Worm (Caenorhabditis elegans) whole organism, early embryonic: ENCODE data around the gene T16H12.9.
A peak's percentile ranks its signal among the peaks of the same experiment; 100 is the strongest.

ENCODE experiments used
- B0310.2 ChIP-seq: sonication (generic microtip); optimal IDR thresholded peaks from 2 replicates; lab custom pipeline; 2016; ENCODE audit warnings: mild to moderate bottlenecking, missing genetic modification characterization, missing compliant biosample characterization
- F13C5.2 ChIP-seq: sonication (generic microtip); optimal IDR thresholded peaks from 2 replicates; lab custom pipeline; 2017; ENCODE audit warnings: mild to moderate bottlenecking, missing genetic modification characterization, inconsistent platforms, missing compliant biosample characterization
- aly-1 ChIP-seq: sonication (generic microtip); optimal IDR thresholded peaks from 2 replicates; lab custom pipeline; 2016; ENCODE audit warnings: missing genetic modification characterization, missing compliant biosample characterization
- ama-1 ChIP-seq: fragments of 150-350 bp; optimal IDR thresholded peaks from 2 replicates; lab custom pipeline; 2014
- ceh-13 ChIP-seq: fragments of 200-800 bp; sonication (Bioruptor generic); optimal IDR thresholded peaks from 2 replicates; lab custom pipeline; 2018; ENCODE audit warnings: mild to moderate bottlenecking, missing genetic modification characterization, missing compliant biosample characterization
- ceh-36 ChIP-seq: sonication (generic microtip); optimal IDR thresholded peaks from 2 replicates; lab custom pipeline; 2016; ENCODE audit warnings: missing genetic modification characterization, inconsistent platforms, missing compliant biosample characterization
- ets-7 ChIP-seq: sonication (generic microtip); optimal IDR thresholded peaks from 2 replicates; lab custom pipeline; 2016; ENCODE audit warnings: missing genotype, missing genetic modification characterization, missing compliant biosample characterization
- flt-1 ChIP-seq: fragments of 200-800 bp; sonication (Bioruptor generic); IDR thresholded peaks from 2 replicates; pipeline ENCODE4 v1.3.6; 2022; ENCODE audit warnings: missing genetic modification characterization, missing compliant biosample characterization
- hmbx-1 ChIP-seq: sonication (generic microtip); optimal IDR thresholded peaks from 2 replicates; lab custom pipeline; 2016; ENCODE audit warnings: mild to moderate bottlenecking, missing genetic modification characterization, missing compliant biosample characterization
- hmg-4 ChIP-seq: fragments of 200-800 bp; sonication (Bioruptor generic); optimal IDR thresholded peaks from 2 replicates; lab custom pipeline; 2018; ENCODE audit warnings: mild to moderate bottlenecking, missing genetic modification characterization, missing compliant biosample characterization
- hnd-1 ChIP-seq: sonication (generic microtip); optimal IDR thresholded peaks from 2 replicates; lab custom pipeline; 2016; ENCODE audit warnings: missing genetic modification characterization, missing compliant biosample characterization
- pes-1 ChIP-seq: fragments of 200-800 bp; sonication (Bioruptor generic); IDR thresholded peaks from 2 replicates; pipeline ENCODE4 v1.3.6; 2022; ENCODE audit warnings: missing genetic modification reagents, missing genetic modification characterization, missing compliant biosample characterization
- scrt-1 ChIP-seq: fragments of 200-800 bp; sonication (Bioruptor generic); IDR thresholded peaks from 2 replicates; pipeline ENCODE4 v1.3.6; 2022; ENCODE audit warnings: missing genetic modification characterization, missing compliant biosample characterization
- sea-1 ChIP-seq: fragments of 200-800 bp; sonication (Bioruptor generic); conservative IDR thresholded peaks from 2 replicates; pipeline ENCODE4 v1.3.6; 2022; ENCODE audit warnings: missing genetic modification characterization, missing compliant biosample characterization
- tbx-11 ChIP-seq: fragments of 200-800 bp; sonication (Bioruptor generic); IDR thresholded peaks from 2 replicates; pipeline ENCODE4 v1.3.6; 2022; ENCODE audit warnings: missing genetic modification characterization, missing compliant biosample characterization
- tbx-37 ChIP-seq: fragments of 200-800 bp; sonication (Bioruptor generic); conservative IDR thresholded peaks from 2 replicates; pipeline ENCODE4 v1.3.6; 2022; ENCODE audit warnings: missing genetic modification reagents, missing genetic modification characterization, missing compliant biosample characterization
- tra-4 ChIP-seq: sonication (generic microtip); optimal IDR thresholded peaks from 2 replicates; lab custom pipeline; 2017; ENCODE audit warnings: missing genetic modification characterization, missing compliant biosample characterization

T16H12.9 gene

ce11 chrIII:10140732-10141131 is 31.6 kb downstream of the T16H12.9 start, which contains the start of gene K08E5.6:
Gene K08E5.6, plus strand, starts transcription at chrIII:10141032.
- no peak for TF ChIP-seq hmg-4 (GFP tag; lab: Kevin White, UChicago)
- no peak for TF ChIP-seq sea-1
- no peak for TF ChIP-seq hmbx-1 (tag; lab: Kevin White, UChicago)
- TF ChIP-seq F13C5.2 (tag; lab: Kevin White, UChicago) = no peak
- no peak for TF ChIP-seq aly-1 (tag; lab: Kevin White, UChicago)
- TF ChIP-seq ceh-13 = no peak
- TF ChIP-seq ama-1 = no peak
- TF ChIP-seq scrt-1 (GFP tag; lab: Robert Waterston, UW) = no peak
- TF ChIP-seq hnd-1 = no peak
- TF ChIP-seq B0310.2 (tag; lab: Kevin White, UChicago) = no peak
- no peak for TF ChIP-seq tra-4 (tag; lab: Kevin White, UChicago)
- TF ChIP-seq ceh-36 (tag; lab: Kevin White, UChicago) = no peak
- no peak for TF ChIP-seq flt-1 (GFP tag; lab: Robert Waterston, UW)
- no peak for TF ChIP-seq pes-1 (GFP tag; lab: Robert Waterston, UW)
- TF ChIP-seq tbx-11 = no peak

ce11 chrIII:10146701-10147100 is 37.6 kb downstream of the T16H12.9 start, which contains the start of gene K08E5.1:
Gene K08E5.1, minus strand, starts transcription at chrIII:10146801.
- TF ChIP-seq ets-7 (tag; lab: Kevin White, UChicago) = no peak
- no peak for TF ChIP-seq scrt-1 (GFP tag; lab: Robert Waterston, UW)
- TF ChIP-seq pes-1 (GFP tag; lab: Robert Waterston, UW) = no peak
- no peak for TF ChIP-seq B0310.2 (tag; lab: Kevin White, UChicago)
- TF ChIP-seq hnd-1 = no peak
- TF ChIP-seq sea-1 = no peak
- TF ChIP-seq ceh-36 (tag; lab: Kevin White, UChicago) = no peak
- no peak for TF ChIP-seq hmg-4 (GFP tag; lab: Kevin White, UChicago)
- TF ChIP-seq flt-1 (GFP tag; lab: Robert Waterston, UW) = no peak
- no peak for TF ChIP-seq F13C5.2 (tag; lab: Kevin White, UChicago)

- TF ChIP-seq flt-1 (GFP tag; lab: Robert Waterston, UW) (no peak), hmbx-1 (tag; lab: Kevin White, UChicago) (no peak)
These were observed 40.8 kb downstream of the T16H12.9 start for ce11 chrIII:10149910-10150309.

- no peak for TF ChIP-seq aly-1 (tag; lab: Kevin White, UChicago)
- no peak for TF ChIP-seq sea-1
- TF ChIP-seq ceh-36 (tag; lab: Kevin White, UChicago) = no peak
- no peak for TF ChIP-seq scrt-1 (GFP tag; lab: Robert Waterston, UW)
- no peak for TF ChIP-seq ets-7 (tag; lab: Kevin White, UChicago)
- no peak for TF ChIP-seq hmg-4 (GFP tag; lab: Kevin White, UChicago)
- no peak for TF ChIP-seq hnd-1
- TF ChIP-seq ama-1 = no peak
- no peak for TF ChIP-seq B0310.2 (tag; lab: Kevin White, UChicago)
- TF ChIP-seq tra-4 (tag; lab: Kevin White, UChicago) = no peak
- TF ChIP-seq tbx-11 = no peak
- TF ChIP-seq tbx-37 (GFP tag; lab: Robert Waterston, UW) = no peak
- no peak for TF ChIP-seq hmbx-1 (tag; lab: Kevin White, UChicago)
- no peak for TF ChIP-seq flt-1 (GFP tag; lab: Robert Waterston, UW)
These were observed 41.6 kb downstream of the T16H12.9 start for ce11 chrIII:10150710-10151109.

ce11 chrIII:10151719-10152118 is 42.6 kb downstream of the T16H12.9 start:
- no peak for TF ChIP-seq tbx-11
- TF ChIP-seq scrt-1 (GFP tag; lab: Robert Waterston, UW) = 0 out of 2 replicates have a peak, but pooled peaks have one; percentile 33

- no peak for TF ChIP-seq hmg-4 (GFP tag; lab: Kevin White, UChicago)
- TF ChIP-seq hnd-1 = no peak
- no peak for TF ChIP-seq tra-4 (tag; lab: Kevin White, UChicago)
- TF ChIP-seq scrt-1 (GFP tag; lab: Robert Waterston, UW) = no peak
- no peak for TF ChIP-seq ama-1
- TF ChIP-seq sea-1 = no peak
- no peak for TF ChIP-seq hmbx-1 (tag; lab: Kevin White, UChicago)
- TF ChIP-seq pes-1 (GFP tag; lab: Robert Waterston, UW) = no peak
- no peak for TF ChIP-seq B0310.2 (tag; lab: Kevin White, UChicago)
- no peak for TF ChIP-seq ceh-36 (tag; lab: Kevin White, UChicago)
- no peak for TF ChIP-seq aly-1 (tag; lab: Kevin White, UChicago)
- TF ChIP-seq ets-7 (tag; lab: Kevin White, UChicago) = no peak
- TF ChIP-seq tbx-11 = no peak
- no peak for TF ChIP-seq ceh-13
- no peak for TF ChIP-seq F13C5.2 (tag; lab: Kevin White, UChicago)
- TF ChIP-seq flt-1 (GFP tag; lab: Robert Waterston, UW) = no peak
These were observed 43.4 kb downstream of the T16H12.9 start, which contains the start of gene nac-3 for ce11 chrIII:10152495-10152894. Gene nac-3, plus strand, starts transcription at chrIII:10152795.

ce11 chrIII:10153003-10153402 is 43.9 kb downstream of the T16H12.9 start:
- TF ChIP-seq flt-1 (GFP tag; lab: Robert Waterston, UW) (no peak), ets-7 (tag; lab: Kevin White, UChicago) (no peak), tra-4 (tag; lab: Kevin White, UChicago) (no peak), aly-1 (tag; lab: Kevin White, UChicago) (no peak), F13C5.2 (tag; lab: Kevin White, UChicago) (no peak), hmbx-1 (tag; lab: Kevin White, UChicago) (no peak), hnd-1 (no peak), ama-1 (no peak), ceh-36 (tag; lab: Kevin White, UChicago) (no peak), tbx-37 (GFP tag; lab: Robert Waterston, UW) (no peak), sea-1 (no peak), ceh-13 (no peak), pes-1 (GFP tag; lab: Robert Waterston, UW) (no peak), hmg-4 (GFP tag; lab: Kevin White, UChicago) (no peak), tbx-11 (no peak), B0310.2 (tag; lab: Kevin White, UChicago) (no peak), scrt-1 (GFP tag; lab: Robert Waterston, UW) (no peak)
